Fruit fly (Drosophila melanogaster): ENCODE data around the gene CG34008.
A peak's percentile ranks its signal among the peaks of the same experiment; 100 is the strongest.

The CG34008 gene

DNA sequence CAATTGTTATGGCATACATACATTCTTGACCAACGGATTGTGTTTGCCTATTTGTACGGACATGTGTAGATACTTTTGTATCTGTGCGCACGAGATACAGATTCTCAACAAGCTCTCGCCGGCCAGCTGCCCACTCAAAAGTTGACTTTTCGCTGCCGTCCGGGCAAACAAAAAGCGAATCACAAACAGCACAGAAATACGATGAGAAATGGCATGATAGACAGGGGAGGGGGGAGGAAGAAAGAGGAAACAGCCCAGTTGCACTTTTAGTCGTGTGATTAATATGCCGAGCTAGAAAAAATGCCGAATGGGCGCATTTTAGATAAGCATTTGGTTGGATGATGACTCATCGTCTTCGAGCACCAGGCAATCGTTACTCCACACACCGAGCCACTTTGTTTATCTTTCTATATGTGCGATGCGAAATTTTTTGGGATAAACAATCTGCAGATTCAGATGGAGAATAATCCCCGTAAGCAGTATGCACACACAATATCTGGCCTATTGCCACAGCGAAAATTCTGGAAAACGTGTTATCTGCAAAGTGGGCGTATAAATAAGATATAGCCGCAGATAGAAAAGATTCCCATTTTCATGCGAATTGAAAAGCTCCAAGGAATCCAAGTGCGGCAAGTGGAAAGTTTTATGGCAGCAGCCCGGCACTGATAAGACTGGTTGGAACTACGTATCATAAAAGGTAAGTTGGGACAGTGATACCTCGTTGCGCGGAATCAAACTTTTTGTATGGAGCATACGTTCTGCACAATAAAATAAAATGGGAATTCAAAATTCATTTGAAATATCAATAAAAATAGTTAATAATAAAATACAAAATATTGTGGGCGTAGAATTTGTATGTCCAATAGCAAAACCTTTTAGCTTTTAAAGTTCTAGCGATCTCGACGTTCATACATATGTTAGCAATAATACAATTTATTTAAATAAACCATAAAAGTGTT lies 34.4 kb downstream of the CG34008 start:
- TF ChIP-seq cnc (optimal IDR thresholded peaks at IDR 0.05) (no peak), kay (GFP tag; ENCODE audit: borderline replicate concordance) (no peak), Clk (GFP tag; optimal IDR thresholded peaks at IDR 0.05) (no peak), ovo (GFP tag; optimal IDR thresholded peaks at IDR 0.05) (peak; percentile 47), CG7045 (GFP tag; optimal IDR thresholded peaks at IDR 0.05) (no peak), bab1 (GFP tag; optimal IDR thresholded peaks at IDR 0.05) (no peak), CG14711 (tag; optimal IDR thresholded peaks at IDR 0.05) (peak; percentile 36), Hr96 (GFP tag; optimal IDR thresholded peaks at IDR 0.05) (no peak), CG12768 (GFP tag; optimal IDR thresholded peaks at IDR 0.05) (peak; percentile 71), Crg-1 (GFP tag; optimal IDR thresholded peaks at IDR 0.05) (no peak), cic (GFP tag; optimal IDR thresholded peaks at IDR 0.05) (peak; percentile 91), pad (GFP tag; optimal IDR thresholded peaks at IDR 0.05) (no peak), CG11617 (GFP tag; optimal IDR thresholded peaks at IDR 0.05) (peak; percentile 11), CG7101 (tag; optimal IDR thresholded peaks at IDR 0.05) (peak; percentile 18), CG33017 (tag; optimal IDR thresholded peaks at IDR 0.05) (peak; percentile 9), Mnt (GFP tag; optimal IDR thresholded peaks at IDR 0.05) (peak; percentile 55), CG1620 (GFP tag; optimal IDR thresholded peaks at IDR 0.05) (no peak), CG5204 (GFP tag; optimal IDR thresholded peaks at IDR 0.05) (no peak), tj (GFP tag; optimal IDR thresholded peaks at IDR 0.05) (peak; percentile 95), toe (GFP tag; optimal IDR thresholded peaks at IDR 0.05) (peak; percentile 6)

DNA sequence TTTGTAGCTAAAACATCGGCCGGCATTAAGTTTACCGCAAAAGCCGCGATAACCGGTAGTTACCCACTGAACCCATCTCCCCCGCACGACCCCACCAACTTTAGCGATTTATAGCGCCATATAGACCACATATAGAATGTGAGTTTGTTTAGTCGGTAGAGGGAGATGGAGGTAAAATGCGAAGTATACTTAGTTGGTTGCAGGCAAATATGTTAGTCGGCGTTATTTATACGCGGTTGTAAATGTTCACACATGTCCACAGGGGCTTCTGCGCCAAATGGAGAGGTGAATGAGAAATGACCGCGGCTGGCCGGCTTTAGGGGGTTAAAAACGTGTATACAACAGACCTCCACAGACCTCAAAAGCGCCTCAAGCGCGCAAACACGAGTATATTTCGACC lies 35.6 kb downstream of the CG34008 start:
- TF ChIP-seq kay (GFP tag; ENCODE audit: borderline replicate concordance), result no peak
- no peak for TF ChIP-seq CG14711 (tag; optimal IDR thresholded peaks at IDR 0.05)
- peak; percentile 56 for TF ChIP-seq CG7101 (tag; optimal IDR thresholded peaks at IDR 0.05)
- no peak for TF ChIP-seq bab1 (GFP tag; optimal IDR thresholded peaks at IDR 0.05)
- no peak for TF ChIP-seq CG1620 (GFP tag; optimal IDR thresholded peaks at IDR 0.05)
- TF ChIP-seq tj (GFP tag; optimal IDR thresholded peaks at IDR 0.05), result no peak
- peak; percentile 53 for TF ChIP-seq Hr96 (GFP tag; optimal IDR thresholded peaks at IDR 0.05)
- peak; percentile 95 for TF ChIP-seq cic (GFP tag; optimal IDR thresholded peaks at IDR 0.05)
- TF ChIP-seq Crg-1 (GFP tag; optimal IDR thresholded peaks at IDR 0.05), result peak; percentile 5
- TF ChIP-seq CG5204 (GFP tag; optimal IDR thresholded peaks at IDR 0.05), result no peak
- no peak for TF ChIP-seq cnc (optimal IDR thresholded peaks at IDR 0.05)
- no peak for TF ChIP-seq Clk (GFP tag; optimal IDR thresholded peaks at IDR 0.05)
- peak; percentile 40 for TF ChIP-seq ovo (GFP tag; optimal IDR thresholded peaks at IDR 0.05)
- peak; percentile 35 for TF ChIP-seq CG33017 (tag; optimal IDR thresholded peaks at IDR 0.05)
- TF ChIP-seq CG11617 (GFP tag; optimal IDR thresholded peaks at IDR 0.05), result no peak
- TF ChIP-seq CG12768 (GFP tag; optimal IDR thresholded peaks at IDR 0.05), result peak; percentile 22
- peak; percentile 11 for TF ChIP-seq toe (GFP tag; optimal IDR thresholded peaks at IDR 0.05)
- peak; percentile 27 for TF ChIP-seq pad (GFP tag; optimal IDR thresholded peaks at IDR 0.05)
- peak; percentile 68 for TF ChIP-seq CG7045 (GFP tag; optimal IDR thresholded peaks at IDR 0.05)
- peak; percentile 41 for TF ChIP-seq Mnt (GFP tag; optimal IDR thresholded peaks at IDR 0.05)

DNA sequence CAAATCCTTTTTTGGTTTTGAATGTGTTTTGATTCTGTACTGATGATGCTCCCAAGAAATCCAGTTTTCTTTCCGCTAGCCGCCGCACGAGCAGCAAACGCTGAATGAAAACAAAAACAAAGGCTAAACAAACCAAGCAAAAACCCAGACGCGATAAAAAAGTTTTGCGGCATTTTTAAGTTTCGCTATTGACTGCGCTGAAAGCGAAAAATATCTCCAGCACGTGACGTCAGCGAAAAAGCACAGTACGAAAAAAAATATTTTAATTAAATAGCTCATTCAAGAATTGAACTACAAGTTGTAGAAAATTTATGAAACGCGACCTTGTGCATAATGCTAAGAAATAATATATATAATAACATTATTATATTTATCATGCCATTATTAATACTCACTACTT lies 36.4 kb downstream of the CG34008 start:
- peak; percentile 87 for TF ChIP-seq kay (GFP tag; ENCODE audit: borderline replicate concordance)
- TF ChIP-seq Mnt (GFP tag; optimal IDR thresholded peaks at IDR 0.05), result no peak
- no peak for TF ChIP-seq Clk (GFP tag; optimal IDR thresholded peaks at IDR 0.05)
- TF ChIP-seq CG14711 (tag; optimal IDR thresholded peaks at IDR 0.05), result no peak
- TF ChIP-seq toe (GFP tag; optimal IDR thresholded peaks at IDR 0.05), result no peak
- TF ChIP-seq Crg-1 (GFP tag; optimal IDR thresholded peaks at IDR 0.05), result no peak
- TF ChIP-seq CG1620 (GFP tag; optimal IDR thresholded peaks at IDR 0.05), result no peak
- no peak for TF ChIP-seq CG5204 (GFP tag; optimal IDR thresholded peaks at IDR 0.05)
- TF ChIP-seq tj (GFP tag; optimal IDR thresholded peaks at IDR 0.05), result peak; percentile 66

DNA sequence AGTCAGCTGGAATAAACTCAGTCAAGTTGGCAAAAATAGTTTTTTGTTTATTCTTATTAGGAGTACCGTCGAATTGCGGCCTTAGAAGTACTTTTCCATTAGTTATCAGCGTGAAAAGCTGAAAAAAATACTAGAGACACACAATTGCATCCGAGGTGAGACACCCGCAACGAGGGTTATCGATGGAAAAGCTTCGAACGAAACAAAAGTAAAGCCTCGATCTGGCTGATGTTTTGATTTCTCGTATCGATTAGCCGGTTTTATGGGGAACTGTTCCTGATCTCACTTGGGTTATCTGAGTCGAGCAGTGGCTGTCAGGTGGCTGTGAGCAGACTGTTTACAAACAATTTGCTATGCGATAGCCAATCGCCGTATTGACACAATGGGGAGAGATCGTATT lies 37.6 kb downstream of the CG34008 start:
- TF ChIP-seq toe (GFP tag; optimal IDR thresholded peaks at IDR 0.05), result no peak
- no peak for TF ChIP-seq Hr96 (GFP tag; optimal IDR thresholded peaks at IDR 0.05)
- TF ChIP-seq tj (GFP tag; optimal IDR thresholded peaks at IDR 0.05), result peak; percentile 23
- TF ChIP-seq cic (GFP tag; optimal IDR thresholded peaks at IDR 0.05), result peak; percentile 31
- TF ChIP-seq CG33017 (tag; optimal IDR thresholded peaks at IDR 0.05), result no peak
- no peak for TF ChIP-seq CG1620 (GFP tag; optimal IDR thresholded peaks at IDR 0.05)
- no peak for TF ChIP-seq ovo (GFP tag; optimal IDR thresholded peaks at IDR 0.05)
- TF ChIP-seq CG7101 (tag; optimal IDR thresholded peaks at IDR 0.05), result no peak

DNA sequence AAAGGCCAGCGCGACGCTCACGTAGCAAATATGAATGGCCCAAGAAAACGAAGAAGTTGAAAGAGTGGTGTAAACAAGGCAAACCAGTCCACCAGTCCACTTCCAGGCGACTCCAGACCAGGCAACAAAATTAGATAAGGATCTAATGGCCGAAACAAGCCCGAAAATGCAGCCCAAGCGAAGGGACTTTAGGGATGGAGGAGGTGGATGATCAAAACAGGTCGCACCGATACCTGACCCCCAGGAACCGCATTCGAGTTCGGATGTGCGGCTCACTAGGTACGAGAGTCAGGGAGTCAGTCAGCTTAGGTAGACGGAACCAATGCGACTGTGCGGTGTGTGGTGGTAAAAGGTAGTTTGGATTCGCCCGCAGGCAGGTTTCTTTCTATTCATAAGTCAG lies 38.1 kb downstream of the CG34008 start:
- TF ChIP-seq kay (GFP tag; ENCODE audit: borderline replicate concordance) (no peak), Crg-1 (GFP tag; optimal IDR thresholded peaks at IDR 0.05) (no peak), Hr96 (GFP tag; optimal IDR thresholded peaks at IDR 0.05) (no peak), CG14711 (tag; optimal IDR thresholded peaks at IDR 0.05) (no peak), toe (GFP tag; optimal IDR thresholded peaks at IDR 0.05) (no peak), Clk (GFP tag; optimal IDR thresholded peaks at IDR 0.05) (no peak), cic (GFP tag; optimal IDR thresholded peaks at IDR 0.05) (no peak), CG5204 (GFP tag; optimal IDR thresholded peaks at IDR 0.05) (no peak), cnc (optimal IDR thresholded peaks at IDR 0.05) (no peak), ovo (GFP tag; optimal IDR thresholded peaks at IDR 0.05) (no peak), CG33017 (tag; optimal IDR thresholded peaks at IDR 0.05) (no peak), CG11617 (GFP tag; optimal IDR thresholded peaks at IDR 0.05) (no peak), bab1 (GFP tag; optimal IDR thresholded peaks at IDR 0.05) (no peak), CG7101 (tag; optimal IDR thresholded peaks at IDR 0.05) (no peak), CG7045 (GFP tag; optimal IDR thresholded peaks at IDR 0.05) (no peak), CG12768 (GFP tag; optimal IDR thresholded peaks at IDR 0.05) (no peak), pad (GFP tag; optimal IDR thresholded peaks at IDR 0.05) (no peak)

Measured in whole organism, adult.